Fruit fly (Drosophila melanogaster) whole organism, embryonic: ENCODE results near the gene sage.
A peak's percentile ranks its signal among the peaks of the same experiment; 100 is the strongest.

Source experiments
- Awh ChIP-seq: fragments of 200-800 bp; sonication (Bioruptor generic); IDR thresholded peaks from 2 replicates; pipeline ENCODE4, ENCODE4 v1.3.6; 2022; ENCODE audit warnings: missing biosample characterization, missing genetic modification characterization
- CG11560 ChIP-seq: fragments of 200-800 bp; sonication (Bioruptor generic); IDR thresholded peaks from 3 replicates; pipeline ENCODE4 v1.3.6; 2022; ENCODE audit warnings: missing biosample characterization, missing genetic modification characterization
- CG12104 ChIP-seq: fragments of 200-800 bp; sonication (Bioruptor generic); optimal IDR thresholded peaks from 3 replicates; lab custom pipeline; 2016; ENCODE audit warnings: missing biosample characterization, missing genetic modification characterization
- CG12299 ChIP-seq: fragments of 200-800 bp; sonication (Bioruptor generic); optimal IDR thresholded peaks from 2 replicates; lab custom pipeline; 2018; ENCODE audit warnings: missing biosample characterization, mild to moderate bottlenecking, missing genetic modification characterization
- CG12942 ChIP-seq: fragments of 200-800 bp; sonication (Bioruptor generic); optimal IDR thresholded peaks from 3 replicates; lab custom pipeline; 2016; ENCODE audit warnings: missing biosample characterization, missing genetic modification characterization
- CG13424 ChIP-seq: fragments of 200-800 bp; sonication (Bioruptor generic); optimal IDR thresholded peaks from 2 replicates; lab custom pipeline; 2019; ENCODE audit warnings: missing biosample characterization, mild to moderate bottlenecking, missing genetic modification characterization, moderate library complexity
- CG13624 ChIP-seq: fragments of 200-800 bp; sonication (Bioruptor generic); optimal IDR thresholded peaks from 2 replicates; lab custom pipeline; 2016; ENCODE audit warnings: missing biosample characterization, missing genetic modification characterization
- CG14050 ChIP-seq: fragments of 200-800 bp; sonication (Bioruptor generic); IDR thresholded peaks from 3 replicates; pipeline ENCODE4 v1.3.6; 2022; ENCODE audit warnings: missing biosample characterization, missing genetic modification characterization
- CG15073 ChIP-seq: fragments of 200-800 bp; sonication (Bioruptor generic); optimal IDR thresholded peaks from 2 replicates; lab custom pipeline; 2016; ENCODE audit warnings: missing biosample characterization, missing genetic modification characterization
- CG1603 ChIP-seq: fragments of 200-800 bp; sonication (Bioruptor generic); optimal IDR thresholded peaks from 2 replicates; lab custom pipeline; 2019; ENCODE audit warnings: missing biosample characterization, mild to moderate bottlenecking, missing genetic modification characterization, moderate library complexity
- CG18262 ChIP-seq: fragments of 200-800 bp; optimal IDR thresholded peaks from 3 replicates; lab custom pipeline; 2019; ENCODE audit warnings: missing biosample characterization, mild to moderate bottlenecking, missing genetic modification characterization, moderate library complexity
- CG4424 ChIP-seq: fragments of 200-800 bp; sonication (Bioruptor generic); optimal IDR thresholded peaks from 3 replicates; lab custom pipeline; 2016; ENCODE audit warnings: missing biosample characterization, missing genetic modification characterization
- CG6254 ChIP-seq: fragments of 200-800 bp; sonication (Bioruptor generic); optimal IDR thresholded peaks from 3 replicates; lab custom pipeline; 2017; ENCODE audit warnings: mild to moderate bottlenecking, missing biosample characterization, missing genetic modification reagents, missing genetic modification characterization
- CG8281 ChIP-seq: fragments of 200-800 bp; sonication (Bioruptor generic); optimal IDR thresholded peaks from 2 replicates; lab custom pipeline; 2018; ENCODE audit warnings: missing biosample characterization, mild to moderate bottlenecking, missing genetic modification characterization, moderate library complexity
- CG9727 ChIP-seq: fragments of 200-800 bp; sonication (Bioruptor generic); optimal IDR thresholded peaks from 3 replicates; lab custom pipeline; 2017; ENCODE audit warnings: missing biosample characterization, mild to moderate bottlenecking, missing genetic modification characterization
- Chrac-16 ChIP-seq: fragments of 200-800 bp; sonication (Bioruptor generic); optimal IDR thresholded peaks from 3 replicates; lab custom pipeline; 2016; ENCODE audit warnings: missing biosample characterization, missing genetic modification characterization
- Dad ChIP-seq: fragments of 200-800 bp; sonication (Bioruptor generic); optimal IDR thresholded peaks from 3 replicates; lab custom pipeline; 2016; ENCODE audit warnings: missing biosample characterization, missing genetic modification characterization
- Doc2 ChIP-seq: fragments of 200-800 bp; sonication (Bioruptor generic); IDR thresholded peaks from 2 replicates; pipeline ENCODE4 v1.3.6; 2022; ENCODE audit warnings: missing biosample characterization, missing genetic modification characterization
- Dref ChIP-seq: fragments of 200-800 bp; sonication (Bioruptor generic); IDR thresholded peaks from 2 replicates; pipeline ENCODE4 v1.3.6; 2022; ENCODE audit warnings: missing biosample characterization, missing genetic modification characterization
- E2f2 ChIP-seq: fragments of 200-800 bp; sonication (Bioruptor generic); IDR thresholded peaks from 2 replicates; pipeline ENCODE4 v1.3.6; 2022; ENCODE audit warnings: missing biosample characterization, missing genetic modification characterization
- HLH3B ChIP-seq: fragments of 200-800 bp; sonication (Bioruptor generic); IDR thresholded peaks from 2 replicates; pipeline ENCODE4 v1.3.6; 2022; ENCODE audit warnings: missing biosample characterization, missing genetic modification characterization
- Optix ChIP-seq: fragments of 200-800 bp; sonication (Bioruptor generic); IDR thresholded peaks from 3 replicates; pipeline ENCODE4 v1.3.6; 2022; ENCODE audit warnings: missing biosample characterization, missing genetic modification characterization
- Pdp1 ChIP-seq, 2 experiments: fragments of 200-800 bp; sonication (Bioruptor generic); optimal IDR thresholded peaks; 3 replicates each; lab custom pipeline; 2016; ENCODE audit warnings: missing biosample characterization in 2 of 2, missing genetic modification characterization in 2 of 2, mild to moderate bottlenecking in 1 of 2, moderate library complexity in 1 of 2
- Ravus ChIP-seq: fragments of 200-800 bp; sonication (Bioruptor generic); IDR thresholded peaks from 2 replicates; pipeline ENCODE4 v1.3.6; 2022; ENCODE audit warnings: missing biosample characterization, missing genetic modification characterization
- Rx ChIP-seq: fragments of 200-800 bp; sonication (Bioruptor generic); IDR thresholded peaks from 2 replicates; pipeline ENCODE4 v1.3.6; 2022; ENCODE audit warnings: missing biosample characterization, missing genetic modification characterization
- Scr ChIP-seq: fragments of 200-800 bp; sonication (Bioruptor generic); IDR thresholded peaks from 2 replicates; pipeline ENCODE4 v1.3.6; 2022; ENCODE audit warnings: missing biosample characterization, missing genetic modification characterization; ENCODE audit not compliant: partially characterized antibody
- ab ChIP-seq: fragments of 200-800 bp; sonication (Bioruptor generic); optimal IDR thresholded peaks from 2 replicates; lab custom pipeline; 2016; ENCODE audit warnings: missing biosample characterization, missing genetic modification characterization
- ara ChIP-seq: fragments of 200-800 bp; sonication (Bioruptor generic); IDR thresholded peaks from 2 replicates; pipeline ENCODE4 v1.3.6; 2022; ENCODE audit warnings: missing biosample characterization, missing genetic modification characterization
- bcd ChIP-seq: fragments of 200-800 bp; sonication (Bioruptor generic); optimal IDR thresholded peaks from 2 replicates; lab custom pipeline; 2017; ENCODE audit warnings: missing biosample characterization, mild to moderate bottlenecking, missing genetic modification characterization
- ci ChIP-seq: fragments of 200-800 bp; sonication (Bioruptor generic); IDR thresholded peaks from 3 replicates; pipeline ENCODE4 v1.3.6; 2022; ENCODE audit warnings: missing biosample characterization, missing genetic modification characterization
- corto ChIP-seq: fragments of 200-800 bp; sonication (Bioruptor generic); optimal IDR thresholded peaks from 2 replicates; lab custom pipeline; 2016; ENCODE audit warnings: missing biosample characterization, mild to moderate bottlenecking, missing genetic modification characterization, moderate library complexity
- dan ChIP-seq: fragments of 200-800 bp; sonication (Bioruptor generic); IDR thresholded peaks from 2 replicates; pipeline ENCODE4 v1.3.6; 2022; ENCODE audit warnings: missing biosample characterization, missing genetic modification characterization
- disco-r ChIP-seq: fragments of 200-800 bp; sonication (Bioruptor generic); optimal IDR thresholded peaks from 2 replicates; lab custom pipeline; 2016; ENCODE audit warnings: missing biosample characterization, missing genetic modification characterization
- en ChIP-seq: fragments of 200-800 bp; sonication (Bioruptor generic); optimal IDR thresholded peaks from 2 replicates; lab custom pipeline; 2016; ENCODE audit warnings: missing biosample characterization, missing genetic modification characterization
- eyg ChIP-seq: fragments of 200-800 bp; sonication (Bioruptor generic); optimal IDR thresholded peaks from 3 replicates; lab custom pipeline; 2016; ENCODE audit warnings: missing biosample characterization, missing genetic modification characterization
- fd3F ChIP-seq: fragments of 200-800 bp; sonication (Bioruptor generic); optimal IDR thresholded peaks from 2 replicates; lab custom pipeline; 2018; ENCODE audit warnings: missing biosample characterization, mild to moderate bottlenecking, missing genetic modification characterization, moderate library complexity
- grn ChIP-seq: fragments of 200-800 bp; sonication (Bioruptor generic); optimal IDR thresholded peaks from 3 replicates; lab custom pipeline; 2017; ENCODE audit warnings: missing biosample characterization, missing genetic modification characterization
- gt ChIP-seq: fragments of 200-800 bp; sonication (Bioruptor generic); IDR thresholded peaks from 2 replicates; pipeline ENCODE4 v1.3.6; 2022; ENCODE audit warnings: missing biosample characterization, missing genetic modification characterization
- ham ChIP-seq: fragments of 200-800 bp; sonication (Bioruptor generic); IDR thresholded peaks from 2 replicates; pipeline ENCODE4 v1.3.6; 2022; ENCODE audit warnings: missing biosample characterization, missing genetic modification characterization
- hb ChIP-seq: fragments of 200-800 bp; sonication (Bioruptor generic); IDR thresholded peaks from 3 replicates; pipeline ENCODE4 v1.3.6; 2022; ENCODE audit warnings: missing biosample characterization, missing genetic modification characterization; ENCODE audit not compliant: partially characterized antibody
- ken ChIP-seq: fragments of 200-800 bp; sonication (Bioruptor generic); IDR thresholded peaks from 3 replicates; pipeline ENCODE4 v1.3.6; 2022; ENCODE audit warnings: missing biosample characterization, missing genetic modification characterization
- knrl ChIP-seq: fragments of 200-800 bp; sonication (Bioruptor generic); IDR thresholded peaks from 3 replicates; pipeline ENCODE4 v1.3.6; 2022; ENCODE audit warnings: missing biosample characterization, missing genetic modification characterization; ENCODE audit not compliant: partially characterized antibody
- nerfin-2 ChIP-seq: fragments of 200-800 bp; sonication (Bioruptor generic); IDR thresholded peaks from 2 replicates; pipeline ENCODE4 v1.3.6; 2022; ENCODE audit warnings: missing biosample characterization, missing genetic modification characterization; ENCODE audit not compliant: partially characterized antibody
- otp ChIP-seq: fragments of 200-800 bp; sonication (Bioruptor generic); IDR thresholded peaks from 3 replicates; pipeline ENCODE4, ENCODE4 v1.3.6; 2022; ENCODE audit warnings: missing biosample characterization, missing genetic modification characterization
- pho ChIP-seq: fragments of 200-800 bp; sonication (Bioruptor generic); optimal IDR thresholded peaks from 2 replicates; lab custom pipeline; 2016; ENCODE audit warnings: missing biosample characterization, missing genetic modification characterization
- slp2 ChIP-seq: fragments of 200-800 bp; sonication (Bioruptor generic); optimal IDR thresholded peaks from 2 replicates; lab custom pipeline; 2016; ENCODE audit warnings: missing biosample characterization, missing genetic modification characterization
- toy ChIP-seq: fragments of 200-800 bp; sonication (Bioruptor generic); IDR thresholded peaks from 2 replicates; pipeline ENCODE4 v1.3.6; 2022; ENCODE audit warnings: missing biosample characterization, missing genetic modification characterization
- ttk ChIP-seq: fragments of 200-800 bp; sonication (Bioruptor generic); IDR thresholded peaks from 2 replicates; pipeline ENCODE4 v2.1.2; 2022; ENCODE audit warnings: missing biosample characterization, missing genetic modification characterization
- tx ChIP-seq: fragments of 200-800 bp; sonication (Bioruptor generic); optimal IDR thresholded peaks from 2 replicates; lab custom pipeline; 2016; ENCODE audit warnings: missing biosample characterization, missing genetic modification characterization
- yki ChIP-seq: fragments of >200 bp; optimal IDR thresholded peaks from 3 replicates; lab custom pipeline; 2018

sage gene

dm6 chr3R:9246879-9247621, 16.9 kb downstream of the sage start (continued):
- peak; percentile 31 for TF ChIP-seq Dad (GFP tag; lab: Kevin White, UChicago)
- peak; percentile 39 for TF ChIP-seq corto (GFP tag; lab: Kevin White, UChicago)
- TF ChIP-seq ara (GFP tag; lab: Robert Waterston, UW), result peak; percentile 65
- peak; percentile 37; the same call in 1 of the 3 replicates for TF ChIP-seq ken
- TF ChIP-seq knrl (GFP tag; lab: Robert Waterston, UW), result no peak
- peak; percentile 78 for TF ChIP-seq ci
- TF ChIP-seq CG13424, result peak; percentile 77
- TF ChIP-seq Ravus (GFP tag; lab: Robert Waterston, UW), result no peak
- TF ChIP-seq Awh (GFP tag; lab: Robert Waterston, UW), result peak; percentile 41; the same call in 1 of the 2 replicates
- 0 out of 2 replicates have a peak, but pooled peaks have one; percentile 58 for TF ChIP-seq ttk (GFP tag; lab: Robert Waterston, UW)
- peak; percentile 35 for TF ChIP-seq Chrac-16 (GFP tag; lab: Kevin White, UChicago)
- TF ChIP-seq CG18262, result peak; percentile 80
- TF ChIP-seq dan (GFP tag; lab: Robert Waterston, UW), result no peak
- peak; percentile 56 for TF ChIP-seq CG12104
- TF ChIP-seq CG13624 (GFP tag; lab: Kevin White, UChicago), result no peak
- TF ChIP-seq CG12299 (tag; lab: Kevin White, UChicago), result peak; percentile 17
- no peak; the same call in 1 of the 2 replicates for TF ChIP-seq E2f2
- peak; percentile 59 for TF ChIP-seq CG9727
- TF ChIP-seq yki (lab: Kevin White, UChicago), result no peak
- peak; percentile 54 to 56 for TF ChIP-seq Pdp1 (GFP tag; optimal IDR thresholded peaks at IDR 0.05; lab: Kevin White, UChicago)
- 0 out of 2 replicates have a peak, but pooled peaks have one; percentile 47 for TF ChIP-seq Rx (GFP tag; lab: Robert Waterston, UW)
- peak; percentile 51 for TF ChIP-seq CG1603 (tag; lab: Kevin White, UChicago)
- no peak for TF ChIP-seq Doc2 (GFP tag; lab: Robert Waterston, UW)
- peak; percentile 37 for TF ChIP-seq eyg (GFP tag; lab: Kevin White, UChicago)
- TF ChIP-seq hb (GFP tag; lab: Robert Waterston, UW), result no peak
- no peak for TF ChIP-seq toy (GFP tag; lab: Robert Waterston, UW)
- TF ChIP-seq otp (GFP tag; lab: Robert Waterston, UW), result no peak
- no peak for TF ChIP-seq disco-r
- TF ChIP-seq HLH3B (GFP tag; lab: Robert Waterston, UW), result peak; percentile 65; the same call in 1 of the 2 replicates
- TF ChIP-seq nerfin-2, result no peak
- TF ChIP-seq gt, result no peak
- no peak for TF ChIP-seq ab
- TF ChIP-seq Scr (GFP tag; lab: Robert Waterston, UW), result no peak
- no peak for TF ChIP-seq CG15073
- TF ChIP-seq ham (GFP tag; lab: Robert Waterston, UW), result no peak
- TF ChIP-seq tx (GFP tag; lab: Kevin White, UChicago), result no peak
- peak; percentile 60 for TF ChIP-seq bcd (GFP tag; lab: Kevin White, UChicago)
- no peak for TF ChIP-seq CG11560
- peak; percentile 78 for TF ChIP-seq CG6254 (GFP tag; lab: Kevin White, UChicago)
- no peak for TF ChIP-seq CG8281 (tag; lab: Kevin White, UChicago)
- peak; percentile 21 for TF ChIP-seq slp2 (GFP tag; lab: Kevin White, UChicago)
- TF ChIP-seq CG4424 (GFP tag; lab: Kevin White, UChicago), result peak; percentile 67
- TF ChIP-seq grn (GFP tag; lab: Kevin White, UChicago), result no peak
- no peak for TF ChIP-seq fd3F (GFP tag; lab: Kevin White, UChicago)
- no peak for TF ChIP-seq Optix (GFP tag; lab: Robert Waterston, UW)
- peak; percentile 4 for TF ChIP-seq en (GFP tag; lab: Kevin White, UChicago)
- TF ChIP-seq CG14050, result no peak
- peak; percentile 24 for TF ChIP-seq pho
- no peak for TF ChIP-seq CG12942
- no peak for TF ChIP-seq Dref (GFP tag; lab: Robert Waterston, UW)
